Fruit fly (Drosophila melanogaster) whole organism, embryonic: ENCODE results near the gene Cyt-c-d.

Source experiments
- Atf-2 ChIP-seq: fragments of 200-800 bp; sonication (Bioruptor generic); optimal IDR thresholded peaks from 2 replicates; lab custom pipeline; 2016; ENCODE audit warnings: missing biosample characterization, missing genetic modification characterization
- BtbVII ChIP-seq: fragments of 200-800 bp; sonication (Bioruptor generic); optimal IDR thresholded peaks from 3 replicates; lab custom pipeline; 2017; ENCODE audit warnings: missing biosample characterization, mild to moderate bottlenecking, missing genetic modification characterization
- CG10979 ChIP-seq: fragments of 200-800 bp; sonication (Bioruptor generic); optimal IDR thresholded peaks from 2 replicates; lab custom pipeline; 2018; ENCODE audit warnings: missing biosample characterization, mild to moderate bottlenecking, missing genetic modification characterization, moderate library complexity
- CG13775 ChIP-seq: fragments of 200-800 bp; sonication (Bioruptor generic); optimal IDR thresholded peaks from 3 replicates; lab custom pipeline; 2017; ENCODE audit warnings: missing biosample characterization, mild to moderate bottlenecking, missing genetic modification characterization
- CG14441 ChIP-seq: fragments of 200-800 bp; sonication (Bioruptor generic); IDR thresholded peaks from 2 replicates; pipeline ENCODE4 v1.3.6; 2022; ENCODE audit warnings: missing biosample characterization, missing genetic modification characterization
- CG15514 ChIP-seq: fragments of 200-800 bp; sonication (Bioruptor generic); optimal IDR thresholded peaks from 3 replicates; lab custom pipeline; 2017; ENCODE audit warnings: missing biosample characterization, missing genetic modification characterization, mild to moderate bottlenecking, moderate library complexity, missing genetic modification reagents
- CG15696 ChIP-seq: fragments of 200-800 bp; sonication (Bioruptor generic); optimal IDR thresholded peaks from 2 replicates; lab custom pipeline; 2019; ENCODE audit warnings: missing biosample characterization, mild to moderate bottlenecking, missing genetic modification characterization, moderate library complexity
- CG17829 ChIP-seq: fragments of 200-800 bp; optimal IDR thresholded peaks from 2 replicates; lab custom pipeline; 2019; ENCODE audit warnings: missing biosample characterization, mild to moderate bottlenecking, missing genetic modification characterization, moderate library complexity
- CG2712 ChIP-seq: fragments of 200-800 bp; optimal IDR thresholded peaks from 3 replicates; lab custom pipeline; 2019; ENCODE audit warnings: missing biosample characterization, mild to moderate bottlenecking, missing genetic modification characterization, moderate library complexity
- CG30431 ChIP-seq: fragments of 200-800 bp; sonication (Bioruptor generic); optimal IDR thresholded peaks from 2 replicates; lab custom pipeline; 2017; ENCODE audit warnings: missing biosample characterization, missing genetic modification characterization
- CG3995 ChIP-seq: fragments of 200-800 bp; sonication (Bioruptor generic); optimal IDR thresholded peaks from 3 replicates; lab custom pipeline; 2016; ENCODE audit warnings: missing biosample characterization, missing genetic modification characterization
- CG42726 ChIP-seq: fragments of 200-800 bp; sonication (Bioruptor generic); IDR thresholded peaks from 2 replicates; pipeline ENCODE4 v1.3.6; 2022; ENCODE audit warnings: missing biosample characterization, missing genetic modification characterization; ENCODE audit not compliant: partially characterized antibody
- CG4617 ChIP-seq: fragments of 200-800 bp; sonication (Bioruptor generic); optimal IDR thresholded peaks from 3 replicates; lab custom pipeline; 2016; ENCODE audit warnings: missing biosample characterization, missing genetic modification characterization, borderline replicate concordance
- CG6254 ChIP-seq: fragments of 200-800 bp; sonication (Bioruptor generic); optimal IDR thresholded peaks from 3 replicates; lab custom pipeline; 2017; ENCODE audit warnings: mild to moderate bottlenecking, missing biosample characterization, missing genetic modification reagents, missing genetic modification characterization
- CG6765 ChIP-seq: fragments of 200-800 bp; sonication (Bioruptor generic); optimal IDR thresholded peaks from 3 replicates; lab custom pipeline; 2017; ENCODE audit warnings: missing biosample characterization, mild to moderate bottlenecking, missing genetic modification characterization
- CG7963 ChIP-seq: fragments of 200-800 bp; sonication (Bioruptor generic); IDR thresholded peaks from 3 replicates; pipeline ENCODE4 v1.3.6; 2022; ENCODE audit warnings: missing biosample characterization, missing genetic modification characterization; ENCODE audit not compliant: partially characterized antibody
- CG8944 ChIP-seq: fragments of 200-800 bp; sonication (Bioruptor generic); optimal IDR thresholded peaks from 3 replicates; lab custom pipeline; 2016; ENCODE audit warnings: missing biosample characterization, missing genetic modification characterization
- CG9609 ChIP-seq: fragments of 200-800 bp; sonication (Bioruptor generic); optimal IDR thresholded peaks from 3 replicates; lab custom pipeline; 2016; ENCODE audit warnings: missing biosample characterization, missing genetic modification characterization
- HmgD ChIP-seq: fragments of 200-800 bp; sonication (Bioruptor generic); optimal IDR thresholded peaks from 3 replicates; lab custom pipeline; 2016; ENCODE audit warnings: missing biosample characterization, missing genetic modification characterization
- Hsf ChIP-seq: fragments of 200-800 bp; sonication (Bioruptor generic); optimal IDR thresholded peaks from 3 replicates; lab custom pipeline; 2016; ENCODE audit warnings: missing biosample characterization, missing genetic modification characterization
- Lhr ChIP-seq: fragments of 200-800 bp; sonication (Bioruptor generic); optimal IDR thresholded peaks from 3 replicates; lab custom pipeline; 2017; ENCODE audit warnings: mild to moderate bottlenecking, missing biosample characterization, missing genetic modification reagents, missing genetic modification characterization
- MBD-R2 ChIP-seq: fragments of 200-800 bp; sonication (Bioruptor generic); IDR thresholded peaks from 2 replicates; pipeline ENCODE4 v1.3.6; 2022; ENCODE audit warnings: missing biosample characterization, missing genetic modification characterization
- Opbp ChIP-seq: fragments of 200-800 bp; sonication (Bioruptor generic); IDR thresholded peaks from 3 replicates; pipeline ENCODE4 v1.3.6; 2022; ENCODE audit warnings: missing biosample characterization, missing genetic modification characterization; ENCODE audit not compliant: partially characterized antibody
- Rfx ChIP-seq: fragments of 200-800 bp; sonication (Bioruptor generic); IDR thresholded peaks from 2 replicates; pipeline ENCODE4 v1.3.6; 2022; ENCODE audit warnings: missing biosample characterization, missing genetic modification characterization
- Sin3A ChIP-seq: fragments of >200 bp; optimal IDR thresholded peaks from 2 replicates; lab custom pipeline; 2018
- Sox102F ChIP-seq: fragments of 200-800 bp; sonication (Bioruptor generic); optimal IDR thresholded peaks from 2 replicates; lab custom pipeline; 2018; ENCODE audit warnings: missing biosample characterization, mild to moderate bottlenecking, missing genetic modification characterization, moderate library complexity
- Ssrp ChIP-seq: fragments of 200-800 bp; sonication (Bioruptor generic); optimal IDR thresholded peaks from 2 replicates; lab custom pipeline; 2018; ENCODE audit warnings: missing biosample characterization, mild to moderate bottlenecking, missing genetic modification characterization, moderate library complexity
- Taf1 ChIP-seq: fragments of 200-800 bp; sonication (Bioruptor generic); IDR thresholded peaks from 2 replicates; pipeline ENCODE4 v1.3.6; 2022; ENCODE audit warnings: missing biosample characterization, missing genetic modification characterization
- Xbp1 ChIP-seq: fragments of 200-800 bp; sonication (Bioruptor generic); optimal IDR thresholded peaks from 3 replicates; lab custom pipeline; 2016; ENCODE audit warnings: missing biosample characterization, mild to moderate bottlenecking, missing genetic modification characterization
- bcd ChIP-seq: fragments of 200-800 bp; sonication (Bioruptor generic); optimal IDR thresholded peaks from 2 replicates; lab custom pipeline; 2017; ENCODE audit warnings: missing biosample characterization, mild to moderate bottlenecking, missing genetic modification characterization
- chif ChIP-seq, 2 experiments: fragments of 200-800 bp; sonication (Bioruptor generic); optimal IDR thresholded peaks; 3 replicates each; lab custom pipeline; 2016; ENCODE audit warnings: missing biosample characterization in 2 of 2, missing genetic modification characterization in 2 of 2
- crp ChIP-seq, 2 experiments: fragments of 200-800 bp; sonication (Bioruptor generic); optimal IDR thresholded peaks; 2 replicates in 1 of 2; 3 replicates in 1 of 2; lab custom pipeline; 2017; ENCODE audit warnings: missing biosample characterization in 2 of 2, missing genetic modification characterization in 2 of 2, mild to moderate bottlenecking in 1 of 2, moderate library complexity in 1 of 2
- cwo ChIP-seq: fragments of 200-800 bp; sonication (Bioruptor generic); optimal IDR thresholded peaks from 3 replicates; lab custom pipeline; 2017; ENCODE audit warnings: missing biosample characterization, missing genetic modification characterization, mild to moderate bottlenecking, moderate library complexity, missing genetic modification reagents
- dati ChIP-seq: fragments of 200-800 bp; sonication (Bioruptor generic); IDR thresholded peaks from 2 replicates; pipeline ENCODE4 v1.3.6; 2022; ENCODE audit warnings: missing biosample characterization, missing genetic modification characterization
- dm ChIP-seq: fragments of 200-800 bp; sonication (Bioruptor generic); optimal IDR thresholded peaks from 3 replicates; lab custom pipeline; 2016; ENCODE audit warnings: missing biosample characterization, missing genetic modification characterization
- esg ChIP-seq: fragments of 200-800 bp; sonication (Bioruptor generic); conservative IDR thresholded peaks from 2 replicates; pipeline ENCODE4 v1.3.6; 2022; ENCODE audit warnings: missing biosample characterization, missing genetic modification characterization
- fu2 ChIP-seq: fragments of 200-800 bp; sonication (Bioruptor generic); optimal IDR thresholded peaks from 2 replicates; lab custom pipeline; 2016; ENCODE audit warnings: missing biosample characterization, missing genetic modification characterization
- hbn ChIP-seq: fragments of 200-800 bp; sonication (Bioruptor generic); IDR thresholded peaks from 2 replicates; pipeline ENCODE4 v1.3.6; 2022; ENCODE audit warnings: missing biosample characterization, missing genetic modification characterization; ENCODE audit not compliant: partially characterized antibody
- ken ChIP-seq: fragments of 200-800 bp; sonication (Bioruptor generic); IDR thresholded peaks from 3 replicates; pipeline ENCODE4 v1.3.6; 2022; ENCODE audit warnings: missing biosample characterization, missing genetic modification characterization
- lbe ChIP-seq: fragments of 200-800 bp; sonication (Bioruptor generic); optimal IDR thresholded peaks from 2 replicates; lab custom pipeline; 2016; ENCODE audit warnings: missing biosample characterization, mild to moderate bottlenecking, missing genetic modification characterization
- lilli ChIP-seq: fragments of 200-800 bp; sonication (Bioruptor generic); optimal IDR thresholded peaks from 3 replicates; lab custom pipeline; 2016; ENCODE audit warnings: missing biosample characterization, missing genetic modification characterization
- phol ChIP-seq: fragments of 200-800 bp; sonication (Bioruptor generic); optimal IDR thresholded peaks from 3 replicates; lab custom pipeline; 2018; ENCODE audit warnings: missing biosample characterization, mild to moderate bottlenecking, missing genetic modification characterization, moderate library complexity
- sens-2 ChIP-seq: fragments of 200-800 bp; sonication (Bioruptor generic); IDR thresholded peaks from 2 replicates; pipeline ENCODE4 v1.3.6; 2022; ENCODE audit warnings: missing biosample characterization, missing genetic modification characterization
- sim ChIP-seq: fragments of 200-800 bp; sonication (Bioruptor generic); IDR thresholded peaks from 2 replicates; pipeline ENCODE4 v1.3.6; 2022; ENCODE audit warnings: missing biosample characterization, missing genetic modification characterization
- sug ChIP-seq: fragments of 200-800 bp; optimal IDR thresholded peaks from 2 replicates; lab custom pipeline; 2019; ENCODE audit warnings: missing biosample characterization, mild to moderate bottlenecking, missing genetic modification characterization, moderate library complexity
- tio ChIP-seq: fragments of 200-800 bp; sonication (Bioruptor generic); optimal IDR thresholded peaks from 2 replicates; lab custom pipeline; 2017; ENCODE audit warnings: missing biosample characterization, missing genetic modification characterization, inconsistent platforms
- trem ChIP-seq: fragments of 200-800 bp; optimal IDR thresholded peaks from 3 replicates; lab custom pipeline; 2019; ENCODE audit warnings: missing biosample characterization, mild to moderate bottlenecking, missing genetic modification characterization, moderate library complexity
- unpg ChIP-seq: fragments of 200-800 bp; sonication (Bioruptor generic); optimal IDR thresholded peaks from 3 replicates; lab custom pipeline; 2018; ENCODE audit warnings: missing biosample characterization, mild to moderate bottlenecking, missing genetic modification characterization, moderate library complexity
- vvl ChIP-seq: fragments of 200-800 bp; sonication (Bioruptor generic); IDR thresholded peaks from 2 replicates; pipeline ENCODE4 v1.3.6; 2022; ENCODE audit warnings: missing biosample characterization, missing genetic modification characterization

Gene Cyt-c-d

DNA sequence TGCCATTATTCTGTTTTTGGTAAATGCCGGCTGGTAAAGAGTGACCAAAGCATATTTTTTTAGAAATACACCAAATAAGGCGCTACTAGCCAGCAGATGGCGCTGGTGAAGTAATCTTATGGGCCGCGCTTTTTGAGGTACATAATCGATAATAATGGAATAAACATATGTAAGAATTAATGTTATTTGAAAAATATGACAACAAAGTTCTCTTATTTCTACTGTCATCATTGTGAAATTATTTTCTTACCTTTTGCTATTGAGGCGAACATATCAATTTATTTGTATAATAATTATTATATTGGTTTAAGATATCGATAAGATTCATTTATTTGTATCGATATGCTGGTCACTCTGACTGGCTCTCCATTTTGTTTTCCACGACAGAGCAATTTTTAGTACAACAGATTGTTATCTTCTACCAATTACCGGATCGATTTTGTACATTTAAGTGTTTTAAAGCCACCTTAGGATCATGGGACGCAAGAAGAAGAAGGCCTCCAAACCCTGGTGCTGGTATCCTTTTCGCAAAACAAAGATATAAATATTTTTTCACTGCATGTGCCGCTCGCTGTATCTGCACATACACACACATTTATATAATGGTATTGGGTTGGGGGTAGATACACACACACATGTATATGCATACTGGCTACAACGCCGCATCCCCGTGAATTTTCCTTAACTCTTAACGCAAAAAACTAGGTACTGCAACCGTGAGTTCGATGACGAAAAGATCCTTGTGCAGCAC is 27.5 kb downstream of the Cyt-c-d start, which contains the start of the genes LSm7 and BuGZ (continued):
- peak; percentile 8 for TF ChIP-seq lilli
- peak; percentile 92 for TF ChIP-seq trem (tag; lab: Kevin White, UChicago)
- TF ChIP-seq sens-2 (GFP tag; lab: Robert Waterston, UW): no peak
- TF ChIP-seq Taf1 (GFP tag; lab: Robert Waterston, UW): no peak
- TF ChIP-seq bcd (GFP tag; lab: Kevin White, UChicago): peak; percentile 57
- peak; percentile 8 for TF ChIP-seq CG8944
- TF ChIP-seq Opbp (GFP tag; lab: Robert Waterston, UW): peak; percentile 37; the same call in 1 of the 3 replicates
- no peak for TF ChIP-seq tio (GFP tag; lab: Kevin White, UChicago)
- peak; percentile 65 for TF ChIP-seq CG13775 (GFP tag; lab: Kevin White, UChicago)
- no peak for TF ChIP-seq CG9609
- TF ChIP-seq chif (GFP tag; optimal IDR thresholded peaks at IDR 0.05; lab: Kevin White, UChicago): peak in 1 of 2 experiments; percentile 19
- TF ChIP-seq Xbp1 (GFP tag; lab: Kevin White, UChicago): peak; percentile 66
- peak; percentile 65 for TF ChIP-seq CG2712 (tag; lab: Kevin White, UChicago)
- TF ChIP-seq crp (GFP tag; optimal IDR thresholded peaks at IDR 0.05; lab: Kevin White, UChicago): peak in 1 of 2 experiments; percentile 39
- peak; percentile 51 for TF ChIP-seq CG4617 (GFP tag; lab: Kevin White, UChicago)
- peak; percentile 32 for TF ChIP-seq Sin3A (lab: Kevin White, UChicago)
- TF ChIP-seq cwo (GFP tag; lab: Kevin White, UChicago): no peak
- peak; percentile 19 for TF ChIP-seq CG6765 (GFP tag; lab: Kevin White, UChicago)
- TF ChIP-seq sim (GFP tag; lab: Robert Waterston, UW): no peak
- TF ChIP-seq CG42726 (GFP tag; lab: Robert Waterston, UW): no peak
- peak; percentile 60 for TF ChIP-seq CG17829 (tag; lab: Kevin White, UChicago)
- peak; percentile 92 for TF ChIP-seq CG3995 (GFP tag; lab: Kevin White, UChicago)
- peak; percentile 41 for TF ChIP-seq CG15696
- no peak for TF ChIP-seq Atf-2 (GFP tag; lab: Kevin White, UChicago)
- no peak for TF ChIP-seq lbe (GFP tag; lab: Kevin White, UChicago)
- peak; percentile 74 for TF ChIP-seq MBD-R2 (GFP tag; lab: Robert Waterston, UW)
- no peak for TF ChIP-seq dati
- TF ChIP-seq ken (GFP tag; lab: Robert Waterston, UW): no peak
- peak; percentile 38 for TF ChIP-seq Hsf (GFP tag; lab: Kevin White, UChicago)
- peak; percentile 47 for TF ChIP-seq CG15514 (GFP tag; lab: Kevin White, UChicago)
- peak; percentile 53 for TF ChIP-seq sug (tag; lab: Kevin White, UChicago)
- peak; percentile 99 for TF ChIP-seq phol (tag; lab: Kevin White, UChicago)
- TF ChIP-seq BtbVII (GFP tag; lab: Kevin White, UChicago): peak; percentile 8
- peak; percentile 44; the same call in 1 of the 2 replicates for TF ChIP-seq vvl (GFP tag; lab: Robert Waterston, UW)
- no peak for TF ChIP-seq HmgD (GFP tag; lab: Kevin White, UChicago)
- peak; percentile 55; the same call in 1 of the 2 replicates for TF ChIP-seq hbn (GFP tag; lab: Robert Waterston, UW)
- TF ChIP-seq Sox102F (GFP tag; lab: Kevin White, UChicago): no peak
- TF ChIP-seq CG14441: 0 out of 2 replicates have a peak, but pooled peaks have one; percentile 14
- peak; percentile 59 for TF ChIP-seq Rfx (GFP tag; lab: Robert Waterston, UW)
- no peak for TF ChIP-seq CG30431 (GFP tag; lab: Kevin White, UChicago)
- no peak for TF ChIP-seq CG7963 (GFP tag; lab: Robert Waterston, UW)
- no peak for TF ChIP-seq fu2
- no peak for TF ChIP-seq Ssrp
- no peak for TF ChIP-seq esg (GFP tag; lab: Robert Waterston, UW)
- TF ChIP-seq dm (GFP tag; lab: Kevin White, UChicago): peak; percentile 14
- TF ChIP-seq unpg (GFP tag; lab: Kevin White, UChicago): no peak
- TF ChIP-seq Lhr: peak; percentile 75
- TF ChIP-seq CG6254 (GFP tag; lab: Kevin White, UChicago): peak; percentile 19
- peak; percentile 55 for TF ChIP-seq CG10979 (tag; lab: Kevin White, UChicago)
